Worm (Caenorhabditis elegans): ENCODE measurements around the gene pyr-1.

- no peak for TF ChIP-seq him-1 (tag; optimal IDR thresholded peaks at IDR 0.05)
- TF ChIP-seq W03F9.2 (tag; optimal IDR thresholded peaks at IDR 0.05): no peak
Observed at ce11 chrII:8643627-8644356, 7.1 kb upstream of the pyr-1 start.
